Fruit fly (Drosophila melanogaster) whole organism, embryonic: ENCODE measurements around the gene Hmt4-20.

ENCODE experiments used
- Aef1 ChIP-seq: fragments of 200-800 bp; sonication (Bioruptor generic); IDR thresholded peaks from 3 replicates; pipeline ENCODE4 v1.3.6; 2022; ENCODE audit warnings: missing biosample characterization, missing genetic modification characterization
- CG10543 ChIP-seq: fragments of 200-800 bp; sonication (Bioruptor generic); optimal IDR thresholded peaks from 3 replicates; lab custom pipeline; 2017; ENCODE audit warnings: missing biosample characterization, mild to moderate bottlenecking, missing genetic modification characterization, moderate library complexity
- CG14014 ChIP-seq: fragments of 200-800 bp; sonication (Bioruptor generic); IDR thresholded peaks from 2 replicates; pipeline ENCODE4 v1.3.6; 2022; ENCODE audit warnings: missing biosample characterization, missing genetic modification characterization
- CG14860 ChIP-seq: fragments of 200-800 bp; sonication (Bioruptor generic); IDR thresholded peaks from 3 replicates; pipeline ENCODE4 v1.3.6; 2022; ENCODE audit warnings: missing biosample characterization, missing genetic modification characterization; ENCODE audit not compliant: partially characterized antibody
- CG1603 ChIP-seq: fragments of 200-800 bp; sonication (Bioruptor generic); optimal IDR thresholded peaks from 2 replicates; lab custom pipeline; 2019; ENCODE audit warnings: missing biosample characterization, mild to moderate bottlenecking, missing genetic modification characterization, moderate library complexity
- CG17912 ChIP-seq: fragments of 200-800 bp; sonication (Bioruptor generic); optimal IDR thresholded peaks from 2 replicates; lab custom pipeline; 2018; ENCODE audit warnings: missing biosample characterization, mild to moderate bottlenecking, missing genetic modification characterization
- CG1832 ChIP-seq: fragments of 200-800 bp; sonication (Bioruptor generic); optimal IDR thresholded peaks from 2 replicates; lab custom pipeline; 2017; ENCODE audit warnings: missing biosample characterization, mild to moderate bottlenecking, missing genetic modification characterization, inconsistent platforms
- CG5245 ChIP-seq: fragments of 200-800 bp; sonication (Bioruptor generic); optimal IDR thresholded peaks from 3 replicates; lab custom pipeline; 2016; ENCODE audit warnings: missing biosample characterization, missing genetic modification characterization
- CG7357 ChIP-seq: fragments of 200-800 bp; sonication (Bioruptor generic); IDR thresholded peaks from 3 replicates; pipeline ENCODE4 v1.3.6; 2022; ENCODE audit warnings: missing biosample characterization, missing genetic modification characterization
- CG8290 ChIP-seq, 3 experiments: fragments of 200-800 bp; sonication (Bioruptor generic); optimal IDR thresholded peaks; 2 replicates each; lab custom pipeline; 2016 to 2019; ENCODE audit warnings: missing biosample characterization in 3 of 3, missing genetic modification characterization in 3 of 3, mild to moderate bottlenecking in 2 of 3, moderate library complexity in 1 of 3
- CG8478 ChIP-seq: fragments of >200 bp; optimal IDR thresholded peaks from 2 replicates; lab custom pipeline; 2018
- CG9215 ChIP-seq: fragments of 200-800 bp; sonication (Bioruptor generic); IDR thresholded peaks from 2 replicates; pipeline ENCODE4 v1.3.6; 2022; ENCODE audit warnings: missing biosample characterization, missing genetic modification characterization
- Dp ChIP-seq: fragments of 200-800 bp; sonication (Bioruptor generic); optimal IDR thresholded peaks from 2 replicates; lab custom pipeline; 2018; ENCODE audit warnings: missing biosample characterization, mild to moderate bottlenecking, missing genetic modification characterization, moderate library complexity
- Fer1 ChIP-seq: fragments of 200-800 bp; sonication (Bioruptor generic); optimal IDR thresholded peaks from 2 replicates; lab custom pipeline; 2017; ENCODE audit warnings: missing biosample characterization, mild to moderate bottlenecking, missing genetic modification characterization
- Gsc ChIP-seq: fragments of 200-800 bp; sonication (Bioruptor generic); IDR thresholded peaks from 2 replicates; pipeline ENCODE4 v1.3.6; 2022; ENCODE audit warnings: missing biosample characterization, missing genetic modification characterization
- Med ChIP-seq: fragments of 200-800 bp; sonication (Bioruptor generic); peaks from one replicate; lab custom pipeline; 2016; ENCODE audit warnings: missing biosample characterization, missing genetic modification characterization, mild to moderate bottlenecking, inconsistent platforms, moderate library complexity
- Nf-YB ChIP-seq: fragments of 200-800 bp; sonication (Bioruptor generic); optimal IDR thresholded peaks from 3 replicates; lab custom pipeline; 2019; ENCODE audit warnings: missing biosample characterization, mild to moderate bottlenecking, missing genetic modification characterization, moderate library complexity
- Nf-YC ChIP-seq: fragments of 200-800 bp; optimal IDR thresholded peaks from 3 replicates; lab custom pipeline; 2019; ENCODE audit warnings: missing biosample characterization, mild to moderate bottlenecking, missing genetic modification characterization, moderate library complexity
- Sry-δ ChIP-seq: fragments of 200-800 bp; sonication (Bioruptor generic); optimal IDR thresholded peaks from 2 replicates; lab custom pipeline; 2016; ENCODE audit warnings: missing biosample characterization, missing genetic modification characterization
- YL-1 ChIP-seq: fragments of 200-800 bp; sonication (Bioruptor generic); optimal IDR thresholded peaks from 3 replicates; lab custom pipeline; 2017; ENCODE audit warnings: missing biosample characterization, mild to moderate bottlenecking, missing genetic modification characterization
- ac ChIP-seq: fragments of 200-800 bp; sonication (Bioruptor generic); optimal IDR thresholded peaks from 3 replicates; lab custom pipeline; 2017; ENCODE audit warnings: missing biosample characterization, mild to moderate bottlenecking, missing genetic modification characterization
- bab2 ChIP-seq: fragments of 200-800 bp; sonication (Bioruptor generic); optimal IDR thresholded peaks from 2 replicates; lab custom pipeline; 2016; ENCODE audit warnings: missing biosample characterization, missing genetic modification characterization
- bcd ChIP-seq: fragments of 200-800 bp; sonication (Bioruptor generic); optimal IDR thresholded peaks from 2 replicates; lab custom pipeline; 2017; ENCODE audit warnings: missing biosample characterization, mild to moderate bottlenecking, missing genetic modification characterization
- bowl ChIP-seq: fragments of 200-800 bp; sonication (Bioruptor generic); IDR thresholded peaks from 2 replicates; pipeline ENCODE4 v1.3.6; 2022; ENCODE audit warnings: missing biosample characterization, missing genetic modification characterization
- cg ChIP-seq: fragments of 200-800 bp; sonication (Bioruptor generic); optimal IDR thresholded peaks from 3 replicates; lab custom pipeline; 2019; ENCODE audit warnings: missing biosample characterization, mild to moderate bottlenecking, missing genetic modification characterization, moderate library complexity
- crp ChIP-seq, 2 experiments: fragments of 200-800 bp; sonication (Bioruptor generic); optimal IDR thresholded peaks; 2 replicates in 1 of 2; 3 replicates in 1 of 2; lab custom pipeline; 2017; ENCODE audit warnings: missing biosample characterization in 2 of 2, missing genetic modification characterization in 2 of 2, mild to moderate bottlenecking in 1 of 2, moderate library complexity in 1 of 2
- cwo ChIP-seq: fragments of 200-800 bp; sonication (Bioruptor generic); optimal IDR thresholded peaks from 3 replicates; lab custom pipeline; 2017; ENCODE audit warnings: missing biosample characterization, missing genetic modification characterization, mild to moderate bottlenecking, moderate library complexity, missing genetic modification reagents
- dm ChIP-seq: fragments of 200-800 bp; sonication (Bioruptor generic); optimal IDR thresholded peaks from 3 replicates; lab custom pipeline; 2016; ENCODE audit warnings: missing biosample characterization, missing genetic modification characterization
- dpn ChIP-seq, 2 experiments: fragments of 200-800 bp; sonication (Bioruptor generic); optimal IDR thresholded peaks; 3 replicates each; lab custom pipeline; 2016; ENCODE audit warnings: missing biosample characterization in 2 of 2, missing genetic modification characterization in 2 of 2
- emc ChIP-seq: fragments of 200-800 bp; sonication (Bioruptor generic); optimal IDR thresholded peaks from 2 replicates; lab custom pipeline; 2016; ENCODE audit warnings: missing biosample characterization, missing genetic modification characterization
- exex ChIP-seq: fragments of 200-800 bp; sonication (Bioruptor generic); optimal IDR thresholded peaks from 4 replicates; lab custom pipeline; 2018; ENCODE audit warnings: missing biosample characterization, mild to moderate bottlenecking, missing genetic modification characterization, moderate library complexity
- fd64A ChIP-seq: fragments of 200-800 bp; sonication (Bioruptor generic); optimal IDR thresholded peaks from 3 replicates; lab custom pipeline; 2018; ENCODE audit warnings: missing biosample characterization, mild to moderate bottlenecking, missing genetic modification characterization
- luna ChIP-seq: fragments of 200-800 bp; sonication (Bioruptor generic); optimal IDR thresholded peaks from 2 replicates; lab custom pipeline; 2016; ENCODE audit warnings: missing biosample characterization, missing genetic modification characterization
- mirr ChIP-seq: fragments of 200-800 bp; sonication (Bioruptor generic); optimal IDR thresholded peaks from 3 replicates; lab custom pipeline; 2018; ENCODE audit warnings: missing biosample characterization, mild to moderate bottlenecking, missing genetic modification characterization
- nerfin-1 ChIP-seq: fragments of 200-800 bp; sonication (Bioruptor generic); optimal IDR thresholded peaks from 3 replicates; lab custom pipeline; 2019; ENCODE audit warnings: missing biosample characterization, mild to moderate bottlenecking, missing genetic modification characterization, moderate library complexity
- nmo ChIP-seq: fragments of 200-800 bp; sonication (Bioruptor generic); optimal IDR thresholded peaks from 2 replicates; lab custom pipeline; 2018; ENCODE audit warnings: missing biosample characterization, mild to moderate bottlenecking, missing genetic modification characterization, moderate library complexity
- odd ChIP-seq: fragments of 200-800 bp; sonication (Bioruptor generic); optimal IDR thresholded peaks from 2 replicates; lab custom pipeline; 2017; ENCODE audit warnings: missing biosample characterization, mild to moderate bottlenecking, missing genetic modification characterization
- onecut ChIP-seq: fragments of 200-800 bp; sonication (Bioruptor generic); IDR thresholded peaks from 2 replicates; pipeline ENCODE4 v1.3.6; 2022; ENCODE audit warnings: missing biosample characterization, missing genetic modification characterization
- phol ChIP-seq: fragments of 200-800 bp; sonication (Bioruptor generic); optimal IDR thresholded peaks from 3 replicates; lab custom pipeline; 2018; ENCODE audit warnings: missing biosample characterization, mild to moderate bottlenecking, missing genetic modification characterization, moderate library complexity
- pzg ChIP-seq: fragments of 200-800 bp; sonication (Bioruptor generic); optimal IDR thresholded peaks from 3 replicates; lab custom pipeline; 2018; ENCODE audit warnings: missing biosample characterization, mild to moderate bottlenecking, missing genetic modification characterization, moderate library complexity
- sens ChIP-seq: fragments of 200-800 bp; sonication (Bioruptor generic); peaks from one replicate; lab custom pipeline; 2016; ENCODE audit warnings: missing biosample characterization, missing genetic modification characterization
- stwl ChIP-seq: fragments of 200-800 bp; sonication (Bioruptor generic); optimal IDR thresholded peaks from 3 replicates; lab custom pipeline; 2018; ENCODE audit warnings: missing biosample characterization, mild to moderate bottlenecking, missing genetic modification characterization, moderate library complexity

Hmt4-20 gene

DNA sequence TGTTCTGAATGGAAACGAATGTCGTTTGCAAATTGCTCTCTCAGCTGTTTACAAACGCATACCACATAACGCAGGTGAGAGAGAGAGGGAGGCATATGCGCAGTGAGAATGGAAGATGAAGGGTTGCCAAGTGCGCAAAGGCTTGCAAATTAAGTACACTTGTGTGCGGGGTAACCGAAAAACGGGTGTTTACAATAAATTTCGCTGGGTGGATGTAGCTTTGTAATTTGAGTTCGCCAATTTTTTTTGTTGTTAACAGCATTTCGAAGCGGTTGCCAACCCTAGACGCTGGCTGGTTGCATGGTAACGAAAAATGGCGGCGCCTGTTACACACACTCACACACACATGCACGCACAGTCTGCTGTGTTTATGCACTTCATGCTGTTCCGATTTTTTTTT, 884 bp downstream of the Hmt4-20 start (continued):
- TF ChIP-seq emc (GFP tag; lab: Kevin White, UChicago) (peak; percentile 87), sens (GFP tag; lab: Kevin White, UChicago) (peak; percentile 99), mirr (peak; percentile 98), Aef1 (GFP tag; lab: Robert Waterston, UW) (peak; percentile 95), bab2 (GFP tag; lab: Kevin White, UChicago) (peak; percentile 92), Gsc (GFP tag; lab: Robert Waterston, UW) (peak; percentile 71), YL-1 (GFP tag; lab: Kevin White, UChicago) (peak; percentile 89), CG14014 (GFP tag; lab: Robert Waterston, UW) (peak; percentile 96), cwo (peak; percentile 89), fd64A (GFP tag; lab: Kevin White, UChicago) (peak; percentile 95), CG17912 (peak; percentile 91), CG7357 (GFP tag; lab: Robert Waterston, UW) (peak; percentile 87), exex (tag; lab: Kevin White, UChicago) (peak; percentile 75), dpn (GFP tag; optimal IDR thresholded peaks at IDR 0.05; lab: Kevin White, UChicago) (peak; percentile 96), bowl (GFP tag; lab: Robert Waterston, UW) (peak; percentile 95), phol (tag; lab: Kevin White, UChicago) (peak; percentile 96)

DNA sequence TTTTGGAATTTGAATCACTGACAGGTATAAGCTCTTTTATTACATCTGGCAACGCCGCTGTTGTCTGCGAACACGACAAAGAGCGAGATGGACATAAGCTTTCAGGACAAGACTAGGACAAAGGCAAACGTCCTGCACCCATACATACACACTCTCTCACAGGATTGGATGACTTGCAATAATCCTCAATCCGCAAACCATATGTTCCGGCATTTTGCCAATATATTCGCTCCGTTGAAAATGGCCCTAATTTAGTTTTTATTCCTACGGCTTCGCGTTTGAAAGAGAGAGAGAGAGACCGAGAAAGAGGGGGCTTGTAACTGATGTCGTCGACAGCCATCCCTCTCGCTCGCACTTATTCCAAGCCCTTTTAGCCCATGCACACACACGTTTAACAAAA, 1.6 kb downstream of the Hmt4-20 start:
- no peak for TF ChIP-seq bcd (GFP tag; lab: Kevin White, UChicago)
- peak; percentile 2 for TF ChIP-seq nmo (GFP tag; lab: Kevin White, UChicago)
- TF ChIP-seq stwl (tag; lab: Kevin White, UChicago) = peak; percentile 5
- TF ChIP-seq CG10543 = no peak
- peak; percentile 14 for TF ChIP-seq CG1603
- TF ChIP-seq crp (GFP tag; optimal IDR thresholded peaks at IDR 0.05; lab: Kevin White, UChicago) = peak in 1 of 2 experiments; percentile 75
- TF ChIP-seq CG1832 (GFP tag; lab: Kevin White, UChicago) = peak; percentile 78
- TF ChIP-seq luna (GFP tag; lab: Kevin White, UChicago) = no peak
- peak; percentile 25 for TF ChIP-seq Dp (GFP tag; lab: Kevin White, UChicago)
- TF ChIP-seq Med = peak; percentile 64
- TF ChIP-seq Nf-YC (tag; lab: Kevin White, UChicago) = peak; percentile 69
- TF ChIP-seq cg = peak; percentile 14
- TF ChIP-seq pzg (GFP tag; lab: Kevin White, UChicago) = peak; percentile 31
- TF ChIP-seq ac (GFP tag; lab: Kevin White, UChicago) = no peak
- TF ChIP-seq Fer1 (GFP tag; lab: Kevin White, UChicago) = peak; percentile 17
- no peak for TF ChIP-seq CG14860
- peak; percentile 52 for TF ChIP-seq CG9215 (GFP tag; lab: Robert Waterston, UW)
- peak; percentile 62 for TF ChIP-seq nerfin-1
- no peak for TF ChIP-seq CG5245 (GFP tag; lab: Kevin White, UChicago)
- no peak for TF ChIP-seq Sry-δ (GFP tag; lab: Kevin White, UChicago)
- no peak for TF ChIP-seq CG8290 (GFP tag; optimal IDR thresholded peaks at IDR 0.05; lab: Kevin White, UChicago)
- peak in 1 of 2 experiments; percentile 2 for TF ChIP-seq CG8290 (tag; optimal IDR thresholded peaks at IDR 0.05; lab: Kevin White, UChicago)
- peak; percentile 12 for TF ChIP-seq Nf-YB (GFP tag; lab: Kevin White, UChicago)
- peak; percentile 58 for TF ChIP-seq onecut (GFP tag; lab: Robert Waterston, UW)
- TF ChIP-seq CG8478 (lab: Kevin White, UChicago) = peak; percentile 82
- no peak for TF ChIP-seq odd (GFP tag; lab: Kevin White, UChicago)
- TF ChIP-seq dm (GFP tag; lab: Kevin White, UChicago) = no peak
